Worm (Caenorhabditis elegans): ENCODE measurements around the gene srh-300.

DNA sequence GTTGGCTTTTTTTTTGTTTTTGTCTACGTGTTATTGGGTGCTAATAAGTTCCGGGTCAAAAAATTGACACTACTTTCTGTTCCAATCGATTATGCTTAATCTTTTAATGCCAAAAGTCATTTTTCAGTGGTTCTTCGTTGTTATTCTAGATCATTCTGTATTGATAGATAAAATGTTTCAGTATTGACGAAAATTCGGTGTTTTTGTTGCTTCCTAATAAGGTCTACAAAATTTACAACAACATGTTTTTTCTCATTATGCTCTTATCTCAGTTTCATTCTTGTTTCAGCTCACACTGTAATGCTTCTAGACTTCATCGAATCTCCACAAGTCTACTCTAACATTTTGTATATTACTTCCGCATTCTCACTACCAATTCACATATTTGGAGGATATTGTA lies 9.4 kb downstream of the srh-300 start, which contains the start of gene srh-303:
- TF ChIP-seq klf-2 (GFP tag; conservative IDR thresholded peaks at IDR 0.05) (no peak), ztf-29 (GFP tag; IDR thresholded peaks at IDR 0.05) (no peak), cog-1 (tag; optimal IDR thresholded peaks at IDR 0.05) (no peak), T22C8.4 (GFP tag; IDR thresholded peaks at IDR 0.05) (no peak)
